Fruit fly (Drosophila melanogaster) whole organism, embryonic: ENCODE data around the gene corto.

Source experiments
- Adf1 ChIP-seq: fragments of 200-800 bp; sonication (Bioruptor generic); IDR thresholded peaks from 2 replicates; pipeline ENCODE4 v1.3.6; 2022; ENCODE audit warnings: missing biosample characterization, missing genetic modification characterization
- Atf-2 ChIP-seq: fragments of 200-800 bp; sonication (Bioruptor generic); optimal IDR thresholded peaks from 2 replicates; lab custom pipeline; 2016; ENCODE audit warnings: missing biosample characterization, missing genetic modification characterization
- BtbVII ChIP-seq: fragments of 200-800 bp; sonication (Bioruptor generic); optimal IDR thresholded peaks from 3 replicates; lab custom pipeline; 2017; ENCODE audit warnings: missing biosample characterization, mild to moderate bottlenecking, missing genetic modification characterization
- C15 ChIP-seq: fragments of 200-800 bp; sonication (Bioruptor generic); IDR thresholded peaks from 3 replicates; pipeline ENCODE4 v1.3.6; 2022; ENCODE audit warnings: missing biosample characterization, missing genetic modification characterization
- CG10543 ChIP-seq: fragments of 200-800 bp; sonication (Bioruptor generic); optimal IDR thresholded peaks from 3 replicates; lab custom pipeline; 2017; ENCODE audit warnings: missing biosample characterization, mild to moderate bottlenecking, missing genetic modification characterization, moderate library complexity
- CG12391 ChIP-seq: fragments of 200-800 bp; sonication (Bioruptor generic); optimal IDR thresholded peaks from 3 replicates; lab custom pipeline; 2018; ENCODE audit warnings: missing biosample characterization, mild to moderate bottlenecking, missing genetic modification characterization, moderate library complexity
- CG15073 ChIP-seq: fragments of 200-800 bp; sonication (Bioruptor generic); optimal IDR thresholded peaks from 2 replicates; lab custom pipeline; 2016; ENCODE audit warnings: missing biosample characterization, missing genetic modification characterization
- CG15479 ChIP-seq: fragments of 200-800 bp; sonication (Bioruptor generic); optimal IDR thresholded peaks from 3 replicates; lab custom pipeline; 2019; ENCODE audit warnings: missing biosample characterization, mild to moderate bottlenecking, missing genetic modification characterization, moderate library complexity
- CG1602 ChIP-seq: fragments of 200-800 bp; sonication (Bioruptor generic); optimal IDR thresholded peaks from 3 replicates; lab custom pipeline; 2016; ENCODE audit warnings: missing biosample characterization, missing genetic modification characterization
- CG1603 ChIP-seq: fragments of 200-800 bp; sonication (Bioruptor generic); optimal IDR thresholded peaks from 2 replicates; lab custom pipeline; 2019; ENCODE audit warnings: missing biosample characterization, mild to moderate bottlenecking, missing genetic modification characterization, moderate library complexity
- CG16813 ChIP-seq: fragments of 200-800 bp; sonication (Bioruptor generic); IDR thresholded peaks from 3 replicates; pipeline ENCODE4 v1.3.6; 2022; ENCODE audit warnings: missing biosample characterization, missing genetic modification characterization; ENCODE audit not compliant: partially characterized antibody
- CG2129 ChIP-seq: fragments of 200-800 bp; sonication (Bioruptor generic); IDR thresholded peaks from 2 replicates; pipeline ENCODE4 v1.3.6; 2022; ENCODE audit warnings: missing biosample characterization, missing genetic modification characterization; ENCODE audit not compliant: partially characterized antibody
- CG31224 ChIP-seq: fragments of 200-800 bp; sonication (Bioruptor generic); IDR thresholded peaks from 2 replicates; pipeline ENCODE4 v1.3.6; 2022; ENCODE audit warnings: missing biosample characterization, missing genetic modification characterization
- CG6683 ChIP-seq: fragments of 200-800 bp; sonication (Bioruptor generic); optimal IDR thresholded peaks from 2 replicates; lab custom pipeline; 2017; ENCODE audit warnings: missing biosample characterization, mild to moderate bottlenecking, missing genetic modification characterization, missing genetic modification reagents
- CG7556 ChIP-seq: fragments of 200-800 bp; sonication (Bioruptor generic); optimal IDR thresholded peaks from 2 replicates; lab custom pipeline; 2017; ENCODE audit warnings: missing biosample characterization, mild to moderate bottlenecking, missing genetic modification characterization
- CG9437 ChIP-seq: fragments of 200-800 bp; sonication (Bioruptor generic); optimal IDR thresholded peaks from 2 replicates; lab custom pipeline; 2018; ENCODE audit warnings: missing biosample characterization, mild to moderate bottlenecking, missing genetic modification characterization
- CG9727 ChIP-seq: fragments of 200-800 bp; sonication (Bioruptor generic); optimal IDR thresholded peaks from 3 replicates; lab custom pipeline; 2017; ENCODE audit warnings: missing biosample characterization, mild to moderate bottlenecking, missing genetic modification characterization
- CG9797 ChIP-seq: fragments of 200-800 bp; sonication (Bioruptor generic); optimal IDR thresholded peaks from 3 replicates; lab custom pipeline; 2018; ENCODE audit warnings: missing biosample characterization, mild to moderate bottlenecking, missing genetic modification characterization
- CoRest ChIP-seq: fragments of 200-800 bp; sonication (Bioruptor generic); optimal IDR thresholded peaks from 3 replicates; lab custom pipeline; 2018; ENCODE audit warnings: missing biosample characterization, mild to moderate bottlenecking, missing genetic modification characterization, moderate library complexity
- Deaf1 ChIP-seq: fragments of 200-800 bp; optimal IDR thresholded peaks from 3 replicates; lab custom pipeline; 2019; ENCODE audit warnings: missing biosample characterization, mild to moderate bottlenecking, missing genetic modification characterization, moderate library complexity
- Fer1 ChIP-seq: fragments of 200-800 bp; sonication (Bioruptor generic); optimal IDR thresholded peaks from 2 replicates; lab custom pipeline; 2017; ENCODE audit warnings: missing biosample characterization, mild to moderate bottlenecking, missing genetic modification characterization
- HLH4C ChIP-seq: fragments of 200-800 bp; sonication (Bioruptor generic); IDR thresholded peaks from 3 replicates; pipeline ENCODE4 v1.3.6; 2022; ENCODE audit warnings: missing biosample characterization, missing genetic modification characterization; ENCODE audit not compliant: partially characterized antibody
- Hand ChIP-seq: fragments of 200-800 bp; sonication (Bioruptor generic); optimal IDR thresholded peaks from 2 replicates; lab custom pipeline; 2017; ENCODE audit warnings: mild to moderate bottlenecking, missing biosample characterization, missing genetic modification reagents, missing genetic modification characterization
- Oli ChIP-seq: fragments of 200-800 bp; sonication (Bioruptor generic); optimal IDR thresholded peaks from 2 replicates; lab custom pipeline; 2018; ENCODE audit warnings: missing biosample characterization, mild to moderate bottlenecking, missing genetic modification characterization, moderate library complexity
- Optix ChIP-seq: fragments of 200-800 bp; sonication (Bioruptor generic); IDR thresholded peaks from 3 replicates; pipeline ENCODE4 v1.3.6; 2022; ENCODE audit warnings: missing biosample characterization, missing genetic modification characterization
- ac ChIP-seq: fragments of 200-800 bp; sonication (Bioruptor generic); optimal IDR thresholded peaks from 3 replicates; lab custom pipeline; 2017; ENCODE audit warnings: missing biosample characterization, mild to moderate bottlenecking, missing genetic modification characterization
- bcd ChIP-seq: fragments of 200-800 bp; sonication (Bioruptor generic); optimal IDR thresholded peaks from 2 replicates; lab custom pipeline; 2017; ENCODE audit warnings: missing biosample characterization, mild to moderate bottlenecking, missing genetic modification characterization
- dan ChIP-seq: fragments of 200-800 bp; sonication (Bioruptor generic); IDR thresholded peaks from 2 replicates; pipeline ENCODE4 v1.3.6; 2022; ENCODE audit warnings: missing biosample characterization, missing genetic modification characterization
- fd64A ChIP-seq: fragments of 200-800 bp; sonication (Bioruptor generic); optimal IDR thresholded peaks from 3 replicates; lab custom pipeline; 2018; ENCODE audit warnings: missing biosample characterization, mild to moderate bottlenecking, missing genetic modification characterization
- gcm ChIP-seq: fragments of 200-800 bp; sonication (Bioruptor generic); optimal IDR thresholded peaks from 2 replicates; lab custom pipeline; 2019; ENCODE audit warnings: missing biosample characterization, mild to moderate bottlenecking, missing genetic modification characterization, moderate library complexity
- gcm2 ChIP-seq: fragments of 200-800 bp; sonication (Bioruptor generic); optimal IDR thresholded peaks from 2 replicates; lab custom pipeline; 2016; ENCODE audit warnings: missing biosample characterization, missing genetic modification characterization
- grau ChIP-seq: fragments of 200-800 bp; optimal IDR thresholded peaks from 3 replicates; lab custom pipeline; 2019; ENCODE audit warnings: missing biosample characterization, mild to moderate bottlenecking, missing genetic modification characterization, moderate library complexity
- her ChIP-seq: fragments of 200-800 bp; sonication (Bioruptor generic); optimal IDR thresholded peaks from 2 replicates; lab custom pipeline; 2016; ENCODE audit warnings: missing biosample characterization, missing genetic modification characterization
- inv ChIP-seq: fragments of 200-800 bp; sonication (Bioruptor generic); IDR thresholded peaks from 2 replicates; pipeline ENCODE4 v1.3.6; 2022; ENCODE audit warnings: missing biosample characterization, missing genetic modification characterization; ENCODE audit not compliant: partially characterized antibody
- lab ChIP-seq: fragments of 200-800 bp; sonication (Bioruptor generic); optimal IDR thresholded peaks from 3 replicates; lab custom pipeline; 2017; ENCODE audit warnings: missing biosample characterization, missing genetic modification characterization, mild to moderate bottlenecking, moderate library complexity, missing genetic modification reagents
- lov ChIP-seq, 2 experiments: fragments of 200-800 bp in 1 of 2; fragments of >200 bp in 1 of 2; sonication (Bioruptor generic) in 1 of 2; IDR thresholded peaks in 1 of 2; optimal IDR thresholded peaks in 1 of 2; 2 replicates in 1 of 2; 3 replicates in 1 of 2; pipeline versions ENCODE4 v1.3.6 to Lab custom; 2017 to 2022; ENCODE audit warnings: missing biosample characterization in 1 of 2, missing genetic modification characterization in 1 of 2
- mirr ChIP-seq: fragments of 200-800 bp; sonication (Bioruptor generic); optimal IDR thresholded peaks from 3 replicates; lab custom pipeline; 2018; ENCODE audit warnings: missing biosample characterization, mild to moderate bottlenecking, missing genetic modification characterization
- oc ChIP-seq: fragments of 200-800 bp; sonication (Bioruptor generic); optimal IDR thresholded peaks from 2 replicates; lab custom pipeline; 2018; ENCODE audit warnings: missing biosample characterization, mild to moderate bottlenecking, missing genetic modification characterization, moderate library complexity
- pan ChIP-seq, 4 experiments: fragments of >200 bp in 3 of 4; fragments of 200-800 bp in 1 of 4; sonication (Bioruptor generic) in 1 of 4; optimal IDR thresholded peaks in 3 of 4; IDR thresholded peaks in 1 of 4; 2 replicates each; pipeline versions ENCODE4 v1.3.6 to Lab custom; 2017 to 2022; ENCODE audit warnings: missing biosample characterization in 2 of 4, missing genetic modification characterization in 2 of 4, mixed read lengths in 1 of 4
- pb ChIP-seq: fragments of 200-800 bp; sonication (Bioruptor generic); optimal IDR thresholded peaks from 3 replicates; lab custom pipeline; 2016; ENCODE audit warnings: missing biosample characterization, missing genetic modification characterization
- phol ChIP-seq: fragments of 200-800 bp; sonication (Bioruptor generic); optimal IDR thresholded peaks from 3 replicates; lab custom pipeline; 2018; ENCODE audit warnings: missing biosample characterization, mild to moderate bottlenecking, missing genetic modification characterization, moderate library complexity
- pros ChIP-seq: fragments of 200-800 bp; sonication (Bioruptor generic); optimal IDR thresholded peaks from 3 replicates; lab custom pipeline; 2019; ENCODE audit warnings: missing biosample characterization, mild to moderate bottlenecking, missing genetic modification characterization, moderate library complexity
- ranshi ChIP-seq: fragments of 200-800 bp; sonication (Bioruptor generic); IDR thresholded peaks from 2 replicates; pipeline ENCODE4 v1.3.6; 2022; ENCODE audit warnings: missing biosample characterization, missing genetic modification characterization
- sens ChIP-seq: fragments of 200-800 bp; sonication (Bioruptor generic); peaks from one replicate; lab custom pipeline; 2016; ENCODE audit warnings: missing biosample characterization, missing genetic modification characterization
- trh ChIP-seq: fragments of 200-800 bp; sonication (Bioruptor generic); optimal IDR thresholded peaks from 2 replicates; lab custom pipeline; 2016; ENCODE audit warnings: missing biosample characterization, missing genetic modification characterization
- ttk ChIP-seq: fragments of 200-800 bp; sonication (Bioruptor generic); IDR thresholded peaks from 2 replicates; pipeline ENCODE4 v2.1.2; 2022; ENCODE audit warnings: missing biosample characterization, missing genetic modification characterization
- wek ChIP-seq: fragments of 200-800 bp; sonication (Bioruptor generic); optimal IDR thresholded peaks from 3 replicates; lab custom pipeline; 2018; ENCODE audit warnings: missing biosample characterization, mild to moderate bottlenecking, missing genetic modification characterization, moderate library complexity
- zen ChIP-seq: fragments of 200-800 bp; sonication (Bioruptor generic); optimal IDR thresholded peaks from 3 replicates; lab custom pipeline; 2018; ENCODE audit warnings: missing biosample characterization, mild to moderate bottlenecking, missing genetic modification characterization, moderate library complexity

Gene corto

dm6 chr3R:5086822-5087491 is at the start of gene corto (continued):
- TF ChIP-seq phol (tag; lab: Kevin White, UChicago) (peak; percentile 97), CG9727 (GFP tag; lab: Kevin White, UChicago) (peak; percentile 12), gcm (peak; percentile 50), HLH4C (GFP tag; lab: Robert Waterston, UW) (no peak), CG16813 (GFP tag; lab: Robert Waterston, UW) (no peak), pb (GFP tag; lab: Kevin White, UChicago) (peak; percentile 21), her (GFP tag; lab: Kevin White, UChicago) (no peak), CG6683 (GFP tag; lab: Kevin White, UChicago) (no peak), CG15073 (GFP tag; lab: Kevin White, UChicago) (no peak), CG9437 (peak; percentile 22), fd64A (no peak), BtbVII (GFP tag; lab: Kevin White, UChicago) (peak; percentile 75), dan (GFP tag; lab: Robert Waterston, UW) (no peak), oc (tag; lab: Kevin White, UChicago) (peak; percentile 10), Deaf1 (tag; lab: Kevin White, UChicago) (peak; percentile 96), CG9797 (GFP tag; lab: Kevin White, UChicago) (no peak), CG1603 (tag; lab: Kevin White, UChicago) (peak; percentile 15), CG31224 (GFP tag; lab: Robert Waterston, UW) (no peak), C15 (GFP tag; lab: Robert Waterston, UW) (no peak), sens (GFP tag; lab: Kevin White, UChicago) (peak; percentile 95), Optix (no peak), lab (GFP tag; lab: Kevin White, UChicago) (peak; percentile 18), gcm2 (GFP tag; lab: Kevin White, UChicago) (no peak), inv (GFP tag; lab: Robert Waterston, UW) (no peak), grau (tag; lab: Kevin White, UChicago) (no peak), ac (GFP tag; lab: Kevin White, UChicago) (no peak), ranshi (GFP tag; lab: Robert Waterston, UW) (no peak), Fer1 (GFP tag; lab: Kevin White, UChicago) (peak; percentile 3), CG10543 (peak; percentile 68), Atf-2 (GFP tag; lab: Kevin White, UChicago) (no peak), trh (GFP tag; lab: Kevin White, UChicago) (no peak), pan (optimal IDR thresholded peaks at IDR 0.05; lab: Kevin White, UChicago) (no peak), pan (GFP tag; optimal IDR thresholded peaks at IDR 0.05 in 1 of 2, IDR thresholded peaks at IDR 0.05 in 1 of 2) (no peak), zen (tag; lab: Kevin White, UChicago) (peak; percentile 64), pros (peak; percentile 86), CG7556 (GFP tag; lab: Kevin White, UChicago) (peak; percentile 14), CG1602 (GFP tag; lab: Kevin White, UChicago) (no peak), CG15479 (GFP tag; lab: Kevin White, UChicago) (peak; percentile 36), CoRest (tag; lab: Kevin White, UChicago) (peak; percentile 1), ttk (GFP tag; lab: Robert Waterston, UW) (no peak), CG2129 (GFP tag; lab: Robert Waterston, UW) (no peak), wek (GFP tag; lab: Kevin White, UChicago) (peak; percentile 2), mirr (peak; percentile 80), Adf1 (no peak), bcd (GFP tag; lab: Kevin White, UChicago) (no peak), lov (optimal IDR thresholded peaks at IDR 0.05; lab: Kevin White, UChicago) (no peak), lov (GFP tag; IDR thresholded peaks at IDR 0.05; lab: Robert Waterston, UW) (no peak), Oli (tag; lab: Kevin White, UChicago) (no peak), CG12391 (tag; lab: Kevin White, UChicago) (no peak), Hand (GFP tag; lab: Kevin White, UChicago) (peak; percentile 30)
